Fruit fly (Drosophila melanogaster) whole organism, embryonic: ENCODE results near the gene Ldsdh1.

ENCODE experiments used
- Asciz ChIP-seq: fragments of 200-800 bp; sonication (Bioruptor generic); optimal IDR thresholded peaks from 2 replicates; lab custom pipeline; 2017; ENCODE audit warnings: missing biosample characterization, mild to moderate bottlenecking, missing genetic modification characterization, missing genetic modification reagents
- Awh ChIP-seq: fragments of 200-800 bp; sonication (Bioruptor generic); IDR thresholded peaks from 2 replicates; pipeline ENCODE4, ENCODE4 v1.3.6; 2022; ENCODE audit warnings: missing biosample characterization, missing genetic modification characterization
- CG1603 ChIP-seq: fragments of 200-800 bp; sonication (Bioruptor generic); optimal IDR thresholded peaks from 2 replicates; lab custom pipeline; 2019; ENCODE audit warnings: missing biosample characterization, mild to moderate bottlenecking, missing genetic modification characterization, moderate library complexity
- CG17359 ChIP-seq: fragments of 200-800 bp; sonication (Bioruptor generic); optimal IDR thresholded peaks from 3 replicates; lab custom pipeline; 2018; ENCODE audit warnings: missing biosample characterization, mild to moderate bottlenecking, missing genetic modification characterization, moderate library complexity
- CG17829 ChIP-seq: fragments of 200-800 bp; optimal IDR thresholded peaks from 2 replicates; lab custom pipeline; 2019; ENCODE audit warnings: missing biosample characterization, mild to moderate bottlenecking, missing genetic modification characterization, moderate library complexity
- CG17912 ChIP-seq: fragments of 200-800 bp; sonication (Bioruptor generic); optimal IDR thresholded peaks from 2 replicates; lab custom pipeline; 2018; ENCODE audit warnings: missing biosample characterization, mild to moderate bottlenecking, missing genetic modification characterization
- CG2129 ChIP-seq: fragments of 200-800 bp; sonication (Bioruptor generic); IDR thresholded peaks from 2 replicates; pipeline ENCODE4 v1.3.6; 2022; ENCODE audit warnings: missing biosample characterization, missing genetic modification characterization; ENCODE audit not compliant: partially characterized antibody
- CG32772 ChIP-seq: fragments of 200-800 bp; sonication (Bioruptor generic); IDR thresholded peaks from 2 replicates; pipeline ENCODE4 v1.3.6; 2022; ENCODE audit warnings: missing biosample characterization, missing genetic modification characterization
- CG34224 ChIP-seq: fragments of 200-800 bp; sonication (Bioruptor generic); IDR thresholded peaks from 3 replicates; pipeline ENCODE4 v1.3.6; 2022; ENCODE audit warnings: missing biosample characterization, missing genetic modification characterization; ENCODE audit not compliant: partially characterized antibody
- CG34422 ChIP-seq: fragments of 200-800 bp; sonication (Bioruptor generic); IDR thresholded peaks from 3 replicates; pipeline ENCODE4 v1.3.6; 2022; ENCODE audit warnings: missing biosample characterization, missing genetic modification characterization
- CG3995 ChIP-seq: fragments of 200-800 bp; sonication (Bioruptor generic); optimal IDR thresholded peaks from 3 replicates; lab custom pipeline; 2016; ENCODE audit warnings: missing biosample characterization, missing genetic modification characterization
- CG4282 ChIP-seq: fragments of 200-800 bp; sonication (Bioruptor generic); optimal IDR thresholded peaks from 2 replicates; lab custom pipeline; 2016; ENCODE audit warnings: missing biosample characterization, missing genetic modification characterization
- CG4404 ChIP-seq: fragments of 200-800 bp; sonication (Bioruptor generic); IDR thresholded peaks from 2 replicates; pipeline ENCODE4 v1.3.6; 2022; ENCODE audit warnings: missing biosample characterization, missing genetic modification characterization
- CG4617 ChIP-seq: fragments of 200-800 bp; sonication (Bioruptor generic); optimal IDR thresholded peaks from 3 replicates; lab custom pipeline; 2016; ENCODE audit warnings: missing biosample characterization, missing genetic modification characterization, borderline replicate concordance
- CG4730 ChIP-seq: fragments of 200-800 bp; sonication (Bioruptor generic); IDR thresholded peaks from 2 replicates; pipeline ENCODE4 v1.3.6; 2022; ENCODE audit warnings: missing biosample characterization, missing genetic modification characterization
- CG5180 ChIP-seq: fragments of 200-800 bp; sonication (Bioruptor generic); optimal IDR thresholded peaks from 3 replicates; lab custom pipeline; 2017; ENCODE audit warnings: missing biosample characterization, missing genetic modification characterization, mild to moderate bottlenecking, moderate library complexity, missing genetic modification reagents
- CG7271 ChIP-seq: fragments of 200-800 bp; sonication (Bioruptor generic); optimal IDR thresholded peaks from 2 replicates; lab custom pipeline; 2018; ENCODE audit warnings: missing biosample characterization, mild to moderate bottlenecking, missing genetic modification characterization, moderate library complexity
- CG7963 ChIP-seq: fragments of 200-800 bp; sonication (Bioruptor generic); IDR thresholded peaks from 3 replicates; pipeline ENCODE4 v1.3.6; 2022; ENCODE audit warnings: missing biosample characterization, missing genetic modification characterization; ENCODE audit not compliant: partially characterized antibody
- CG8359 ChIP-seq: fragments of 200-800 bp; sonication (Bioruptor generic); optimal IDR thresholded peaks from 2 replicates; lab custom pipeline; 2017; ENCODE audit warnings: missing biosample characterization, mild to moderate bottlenecking, missing genetic modification characterization, borderline replicate concordance
- CG9727 ChIP-seq: fragments of 200-800 bp; sonication (Bioruptor generic); optimal IDR thresholded peaks from 3 replicates; lab custom pipeline; 2017; ENCODE audit warnings: missing biosample characterization, mild to moderate bottlenecking, missing genetic modification characterization
- D19B ChIP-seq: fragments of 200-800 bp; sonication (Bioruptor generic); optimal IDR thresholded peaks from 2 replicates; lab custom pipeline; 2017; ENCODE audit warnings: missing biosample characterization, mild to moderate bottlenecking, missing genetic modification characterization
- Deaf1 ChIP-seq: fragments of 200-800 bp; optimal IDR thresholded peaks from 3 replicates; lab custom pipeline; 2019; ENCODE audit warnings: missing biosample characterization, mild to moderate bottlenecking, missing genetic modification characterization, moderate library complexity
- Dp ChIP-seq: fragments of 200-800 bp; sonication (Bioruptor generic); optimal IDR thresholded peaks from 2 replicates; lab custom pipeline; 2018; ENCODE audit warnings: missing biosample characterization, mild to moderate bottlenecking, missing genetic modification characterization, moderate library complexity
- H15 ChIP-seq: fragments of 200-800 bp; sonication (Bioruptor generic); IDR thresholded peaks from 3 replicates; pipeline ENCODE4 v1.3.6; 2022; ENCODE audit warnings: missing biosample characterization, missing genetic modification characterization
- Hr39 ChIP-seq: fragments of >200 bp; optimal IDR thresholded peaks from 2 replicates; lab custom pipeline; 2017
- Jarid2 ChIP-seq: fragments of 200-800 bp; sonication (Bioruptor generic); optimal IDR thresholded peaks from 3 replicates; lab custom pipeline; 2017; ENCODE audit warnings: mild to moderate bottlenecking, missing biosample characterization, missing genetic modification reagents, missing genetic modification characterization
- Lpt ChIP-seq: fragments of >200 bp; optimal IDR thresholded peaks from 2 replicates; lab custom pipeline; 2018; ENCODE audit warnings: missing biosample characterization, missing genetic modification characterization
- Med ChIP-seq: fragments of 200-800 bp; sonication (Bioruptor generic); peaks from one replicate; lab custom pipeline; 2016; ENCODE audit warnings: missing biosample characterization, missing genetic modification characterization, mild to moderate bottlenecking, inconsistent platforms, moderate library complexity
- Opbp ChIP-seq: fragments of 200-800 bp; sonication (Bioruptor generic); IDR thresholded peaks from 3 replicates; pipeline ENCODE4 v1.3.6; 2022; ENCODE audit warnings: missing biosample characterization, missing genetic modification characterization; ENCODE audit not compliant: partially characterized antibody
- Pdp1 ChIP-seq, 2 experiments: fragments of 200-800 bp; sonication (Bioruptor generic); optimal IDR thresholded peaks; 3 replicates each; lab custom pipeline; 2016; ENCODE audit warnings: missing biosample characterization in 2 of 2, missing genetic modification characterization in 2 of 2, mild to moderate bottlenecking in 1 of 2, moderate library complexity in 1 of 2
- Sox100B ChIP-seq: fragments of 200-800 bp; sonication (Bioruptor generic); optimal IDR thresholded peaks from 3 replicates; lab custom pipeline; 2018; ENCODE audit warnings: missing biosample characterization, mild to moderate bottlenecking, missing genetic modification characterization
- Sox102F ChIP-seq: fragments of 200-800 bp; sonication (Bioruptor generic); optimal IDR thresholded peaks from 2 replicates; lab custom pipeline; 2018; ENCODE audit warnings: missing biosample characterization, mild to moderate bottlenecking, missing genetic modification characterization, moderate library complexity
- ato ChIP-seq: fragments of 200-800 bp; sonication (Bioruptor generic); IDR thresholded peaks from 2 replicates; pipeline ENCODE4 v1.3.6; 2022; ENCODE audit warnings: missing biosample characterization, missing genetic modification characterization; ENCODE audit not compliant: partially characterized antibody
- ci ChIP-seq: fragments of 200-800 bp; sonication (Bioruptor generic); IDR thresholded peaks from 3 replicates; pipeline ENCODE4 v1.3.6; 2022; ENCODE audit warnings: missing biosample characterization, missing genetic modification characterization
- ewg ChIP-seq: fragments of 200-800 bp; sonication (Bioruptor generic); optimal IDR thresholded peaks from 3 replicates; lab custom pipeline; 2017; ENCODE audit warnings: mild to moderate bottlenecking, missing biosample characterization, missing genetic modification reagents, missing genetic modification characterization
- her ChIP-seq: fragments of 200-800 bp; sonication (Bioruptor generic); optimal IDR thresholded peaks from 2 replicates; lab custom pipeline; 2016; ENCODE audit warnings: missing biosample characterization, missing genetic modification characterization
- inv ChIP-seq: fragments of 200-800 bp; sonication (Bioruptor generic); IDR thresholded peaks from 2 replicates; pipeline ENCODE4 v1.3.6; 2022; ENCODE audit warnings: missing biosample characterization, missing genetic modification characterization; ENCODE audit not compliant: partially characterized antibody
- jing ChIP-seq: fragments of 200-800 bp; sonication (Bioruptor generic); optimal IDR thresholded peaks from 2 replicates; lab custom pipeline; 2018; ENCODE audit warnings: missing biosample characterization, mild to moderate bottlenecking, missing genetic modification characterization
- knrl ChIP-seq: fragments of 200-800 bp; sonication (Bioruptor generic); IDR thresholded peaks from 3 replicates; pipeline ENCODE4 v1.3.6; 2022; ENCODE audit warnings: missing biosample characterization, missing genetic modification characterization; ENCODE audit not compliant: partially characterized antibody
- lola ChIP-seq, 3 experiments: fragments of >200 bp in 2 of 3; fragments of 200-800 bp in 1 of 3; sonication (Bioruptor generic) in 1 of 3; optimal IDR thresholded peaks; 2 replicates each; lab custom pipeline; 2017 to 2019; ENCODE audit warnings: missing biosample characterization in 3 of 3, missing genetic modification characterization in 3 of 3, mild to moderate bottlenecking in 1 of 3, moderate library complexity in 1 of 3
- nom ChIP-seq: fragments of 200-800 bp; sonication (Bioruptor generic); optimal IDR thresholded peaks from 2 replicates; lab custom pipeline; 2017; ENCODE audit warnings: missing biosample characterization, missing genetic modification characterization, mild to moderate bottlenecking, moderate library complexity, missing genetic modification reagents
- odd ChIP-seq: fragments of 200-800 bp; sonication (Bioruptor generic); optimal IDR thresholded peaks from 2 replicates; lab custom pipeline; 2017; ENCODE audit warnings: missing biosample characterization, mild to moderate bottlenecking, missing genetic modification characterization
- org-1 ChIP-seq: fragments of 200-800 bp; sonication (Bioruptor generic); optimal IDR thresholded peaks from 2 replicates; lab custom pipeline; 2017; ENCODE audit warnings: missing biosample characterization, missing genetic modification characterization
- phol ChIP-seq: fragments of 200-800 bp; sonication (Bioruptor generic); optimal IDR thresholded peaks from 3 replicates; lab custom pipeline; 2018; ENCODE audit warnings: missing biosample characterization, mild to moderate bottlenecking, missing genetic modification characterization, moderate library complexity
- pzg ChIP-seq: fragments of 200-800 bp; sonication (Bioruptor generic); optimal IDR thresholded peaks from 3 replicates; lab custom pipeline; 2018; ENCODE audit warnings: missing biosample characterization, mild to moderate bottlenecking, missing genetic modification characterization, moderate library complexity
- stwl ChIP-seq: fragments of 200-800 bp; sonication (Bioruptor generic); optimal IDR thresholded peaks from 3 replicates; lab custom pipeline; 2018; ENCODE audit warnings: missing biosample characterization, mild to moderate bottlenecking, missing genetic modification characterization, moderate library complexity
- vvl ChIP-seq: fragments of 200-800 bp; sonication (Bioruptor generic); IDR thresholded peaks from 2 replicates; pipeline ENCODE4 v1.3.6; 2022; ENCODE audit warnings: missing biosample characterization, missing genetic modification characterization

The Ldsdh1 gene

dm6 chrX:8129204-8129997 is 48.0 kb upstream of the Ldsdh1 start, which contains the start of gene CG2116 (continued):
- TF ChIP-seq CG4617 (GFP tag; lab: Kevin White, UChicago): peak; percentile 48
- peak; percentile 53; the same call in 2 of the 3 replicates for TF ChIP-seq CG34224 (GFP tag; lab: Robert Waterston, UW)
- TF ChIP-seq phol (tag; lab: Kevin White, UChicago): peak; percentile 30
- peak; percentile 74 for TF ChIP-seq Med
- no peak for TF ChIP-seq Jarid2 (GFP tag; lab: Kevin White, UChicago)
- no peak for TF ChIP-seq D19B
- TF ChIP-seq odd (GFP tag; lab: Kevin White, UChicago): no peak
- TF ChIP-seq CG8359: no peak
- TF ChIP-seq CG2129 (GFP tag; lab: Robert Waterston, UW): 0 out of 2 replicates have a peak, but pooled peaks have one; percentile 43
- no peak for TF ChIP-seq Lpt (GFP tag; lab: Kevin White, UChicago)
- TF ChIP-seq CG17829: peak; percentile 3
- TF ChIP-seq CG34422 (GFP tag; lab: Robert Waterston, UW): 0 out of 3 replicates have a peak, but pooled peaks have one; percentile 16
- no peak for TF ChIP-seq CG9727 (GFP tag; lab: Kevin White, UChicago)
- TF ChIP-seq her (GFP tag; lab: Kevin White, UChicago): peak; percentile 85
- TF ChIP-seq CG7963 (GFP tag; lab: Robert Waterston, UW): peak; percentile 59; the same call in 2 of the 3 replicates
- peak; percentile 76 for TF ChIP-seq ewg
- no peak for TF ChIP-seq nom (GFP tag; lab: Kevin White, UChicago)
- TF ChIP-seq ato: peak; percentile 63
- TF ChIP-seq H15 (GFP tag; lab: Robert Waterston, UW): no peak
- TF ChIP-seq Dp: peak; percentile 74
- TF ChIP-seq CG32772 (GFP tag; lab: Robert Waterston, UW): no peak
- peak; percentile 72 for TF ChIP-seq vvl (GFP tag; lab: Robert Waterston, UW)
- TF ChIP-seq stwl (tag; lab: Kevin White, UChicago): peak; percentile 18
- TF ChIP-seq CG3995 (GFP tag; lab: Kevin White, UChicago): peak; percentile 46
- TF ChIP-seq Opbp (GFP tag; lab: Robert Waterston, UW): peak; percentile 43; the same call in 2 of the 3 replicates
- peak; percentile 79 for TF ChIP-seq knrl
- TF ChIP-seq CG1603 (tag; lab: Kevin White, UChicago): peak; percentile 49
- peak; percentile 64 for TF ChIP-seq pzg (GFP tag; lab: Kevin White, UChicago)
- TF ChIP-seq CG7271 (tag; lab: Kevin White, UChicago): no peak
- no peak for TF ChIP-seq CG4730 (GFP tag; lab: Robert Waterston, UW)
- TF ChIP-seq jing: no peak
- TF ChIP-seq, all 482 proteins: peak for 79

dm6 chrX:8128133-8128532 is 46.7 kb upstream of the Ldsdh1 start:
- TF ChIP-seq ci (GFP tag; lab: Robert Waterston, UW) (peak; percentile 42; the same call in 1 of the 3 replicates), CG9727 (GFP tag; lab: Kevin White, UChicago) (no peak), CG4282 (GFP tag; lab: Kevin White, UChicago) (no peak), Awh (GFP tag; lab: Robert Waterston, UW) (peak; percentile 62; the same call in 1 of the 2 replicates), Sox102F (GFP tag; lab: Kevin White, UChicago) (peak; percentile 20), CG17912 (GFP tag; lab: Kevin White, UChicago) (no peak), Pdp1 (GFP tag; optimal IDR thresholded peaks at IDR 0.05; lab: Kevin White, UChicago) (no peak), lola (GFP tag; optimal IDR thresholded peaks at IDR 0.05; lab: Kevin White, UChicago) (no peak), CG17359 (tag; lab: Kevin White, UChicago) (peak; percentile 5), org-1 (GFP tag; lab: Kevin White, UChicago) (no peak), CG34224 (GFP tag; lab: Robert Waterston, UW) (no peak), CG2129 (GFP tag; lab: Robert Waterston, UW) (no peak), Deaf1 (tag; lab: Kevin White, UChicago) (no peak), Asciz (GFP tag; lab: Kevin White, UChicago) (peak; percentile 59), CG5180 (GFP tag; lab: Kevin White, UChicago) (peak; percentile 52), Sox100B (GFP tag; lab: Kevin White, UChicago) (peak; percentile 25), inv (GFP tag; lab: Robert Waterston, UW) (no peak), CG4404 (GFP tag; lab: Robert Waterston, UW) (no peak), Med (peak; percentile 15), Hr39 (lab: Kevin White, UChicago) (no peak)
